Worm (Caenorhabditis elegans) whole organism, young adult: ENCODE measurements around the gene clec-25.

Experiments
- B0035.1 ChIP-seq: sonication (generic microtip); optimal IDR thresholded peaks from 2 replicates; lab custom pipeline; 2016; ENCODE audit warnings: missing genetic modification characterization, mild to moderate bottlenecking, missing compliant biosample characterization, missing genotype, missing genetic modification reagents
- C17E4.6 ChIP-seq: fragments of 200-800 bp; sonication (Bioruptor generic); IDR thresholded peaks from 2 replicates; pipeline ENCODE4 v1.3.6; 2022; ENCODE audit warnings: missing genetic modification reagents, missing genetic modification characterization, missing compliant biosample characterization
- D2030.7 ChIP-seq: fragments of 200-800 bp; sonication (Bioruptor generic); IDR thresholded peaks from 2 replicates; pipeline ENCODE4 v1.3.6; 2022; ENCODE audit warnings: missing genetic modification reagents, missing genetic modification characterization, missing compliant biosample characterization
- F23B12.7 ChIP-seq: sonication (generic microtip); optimal IDR thresholded peaks from 2 replicates; lab custom pipeline; 2017; ENCODE audit warnings: missing genetic modification characterization, mild to moderate bottlenecking, missing compliant biosample characterization, antibody characterized with exemption, moderate library complexity; ENCODE audit not compliant: insufficient read depth
- F39B2.1 ChIP-seq: fragments of 200-800 bp; sonication (Bioruptor generic); IDR thresholded peaks from 2 replicates; pipeline ENCODE4 v1.3.6; 2022; ENCODE audit warnings: missing genetic modification reagents, missing genetic modification characterization, missing compliant biosample characterization
- F52B5.7 ChIP-seq: sonication (generic microtip); optimal IDR thresholded peaks from 2 replicates; lab custom pipeline; 2016; ENCODE audit warnings: mild to moderate bottlenecking, missing genetic modification characterization, missing compliant biosample characterization
- F55B11.4 ChIP-seq: sonication (generic microtip); optimal IDR thresholded peaks from 2 replicates; lab custom pipeline; 2016; ENCODE audit warnings: missing compliant biosample characterization, missing genetic modification characterization, borderline replicate concordance; ENCODE audit not compliant: insufficient read depth
- F57A8.1 ChIP-seq: fragments of 200-800 bp; sonication (Bioruptor generic); optimal IDR thresholded peaks from 2 replicates; lab custom pipeline; 2018; ENCODE audit warnings: mild to moderate bottlenecking, missing genetic modification characterization, moderate library complexity, missing compliant biosample characterization
- Y56A3A.18 ChIP-seq: fragments of 200-800 bp; sonication (Bioruptor generic); IDR thresholded peaks from 2 replicates; pipeline ENCODE4 v1.3.6; 2022; ENCODE audit warnings: missing genetic modification reagents, missing genetic modification characterization, missing compliant biosample characterization
- Y79H2A.3 ChIP-seq: fragments of 200-800 bp; sonication (Bioruptor generic); conservative IDR thresholded peaks from 2 replicates; pipeline ENCODE4 v1.3.6; 2022; ENCODE audit warnings: missing genetic modification reagents, missing genetic modification characterization, missing compliant biosample characterization
- Y95B8A.8 ChIP-seq: fragments of 200-800 bp; sonication (Bioruptor generic); IDR thresholded peaks from 2 replicates; pipeline ENCODE4 v1.3.6; 2022; ENCODE audit warnings: missing genetic modification reagents, missing genetic modification characterization, missing compliant biosample characterization
- aptf-2 ChIP-seq: fragments of 200-800 bp; sonication (Bioruptor generic); conservative IDR thresholded peaks from 2 replicates; pipeline ENCODE4 v1.3.6; 2022; ENCODE audit warnings: missing genetic modification reagents, missing genetic modification characterization, missing compliant biosample characterization
- bed-2 ChIP-seq: fragments of 200-800 bp; sonication (Bioruptor generic); IDR thresholded peaks from 2 replicates; pipeline ENCODE4 v1.3.6; 2022; ENCODE audit warnings: missing genetic modification reagents, missing genetic modification characterization, missing compliant biosample characterization
- ccch-3 ChIP-seq: fragments of 200-800 bp; sonication (Bioruptor generic); optimal IDR thresholded peaks from 2 replicates; lab custom pipeline; 2018; ENCODE audit warnings: mild to moderate bottlenecking, missing genetic modification characterization, missing compliant biosample characterization
- ceh-27 ChIP-seq: fragments of 200-800 bp; sonication (Bioruptor generic); optimal IDR thresholded peaks from 2 replicates; lab custom pipeline; 2018; ENCODE audit warnings: mild to moderate bottlenecking, missing genetic modification characterization, moderate library complexity, missing compliant biosample characterization
- ceh-79 ChIP-seq: sonication (generic microtip); optimal IDR thresholded peaks from 2 replicates; lab custom pipeline; 2017; ENCODE audit warnings: mild to moderate bottlenecking, missing genetic modification characterization, missing compliant biosample characterization
- chd-7 ChIP-seq: sonication (generic microtip); optimal IDR thresholded peaks from 2 replicates; lab custom pipeline; 2016; ENCODE audit warnings: mild to moderate bottlenecking, missing genetic modification characterization, moderate library complexity, missing compliant biosample characterization
- dox-1 ChIP-seq: fragments of 200-800 bp; sonication (Bioruptor generic); IDR thresholded peaks from 2 replicates; pipeline ENCODE4 v1.3.6; 2022; ENCODE audit warnings: missing genetic modification reagents, missing genetic modification characterization, missing compliant biosample characterization
- efl-1 ChIP-seq: fragments of 150-350 bp; optimal IDR thresholded peaks from 2 replicates; lab custom pipeline; 2014; ENCODE audit warnings: missing biosample characterization, missing genetic modification reagents, missing genetic modification characterization
- egl-44 ChIP-seq: fragments of 200-800 bp; sonication (Bioruptor generic); IDR thresholded peaks from 2 replicates; pipeline ENCODE4 v1.3.6; 2022; ENCODE audit warnings: missing genetic modification reagents, missing genetic modification characterization, missing compliant biosample characterization
- ets-4 ChIP-seq: fragments of 200-800 bp; sonication (Bioruptor generic); optimal IDR thresholded peaks from 2 replicates; lab custom pipeline; 2018; ENCODE audit warnings: mild to moderate bottlenecking, missing genetic modification characterization, missing compliant biosample characterization
- gei-17 ChIP-seq: fragments of 200-800 bp; sonication (Bioruptor generic); optimal IDR thresholded peaks from 2 replicates; lab custom pipeline; 2018; ENCODE audit warnings: mild to moderate bottlenecking, missing genetic modification characterization, missing compliant biosample characterization
- hlh-26 ChIP-seq: fragments of 200-800 bp; sonication (Bioruptor generic); conservative IDR thresholded peaks from 2 replicates; pipeline ENCODE4 v1.3.6; 2022; ENCODE audit warnings: missing genetic modification reagents, missing genetic modification characterization, missing compliant biosample characterization
- hmg-1.2 ChIP-seq: fragments of 200-800 bp; sonication (Bioruptor generic); IDR thresholded peaks from 2 replicates; pipeline ENCODE4 v1.3.6; 2022; ENCODE audit warnings: missing genetic modification reagents, missing genetic modification characterization, missing compliant biosample characterization
- lag-1 ChIP-seq: fragments of 200-800 bp; sonication (Bioruptor generic); IDR thresholded peaks from 2 replicates; pipeline ENCODE4 v1.3.6; 2022; ENCODE audit warnings: missing genetic modification reagents, missing genetic modification characterization, missing compliant biosample characterization
- let-526 ChIP-seq: fragments of 200-800 bp; sonication (Bioruptor generic); IDR thresholded peaks from 2 replicates; pipeline ENCODE4 v1.3.6; 2022; ENCODE audit warnings: missing genetic modification reagents, missing genetic modification characterization, missing compliant biosample characterization
- let-607 ChIP-seq, 2 experiments: fragments of 200-800 bp in 1 of 2; sonication (Bioruptor generic) in 1 of 2; sonication (generic microtip) in 1 of 2; optimal IDR thresholded peaks; 2 replicates each; lab custom pipeline; 2016 to 2018; ENCODE audit warnings: mild to moderate bottlenecking in 2 of 2, missing compliant biosample characterization in 2 of 2, missing genetic modification characterization in 2 of 2, moderate library complexity in 2 of 2, missing genotype in 1 of 2
- lin-26 ChIP-seq: fragments of 200-800 bp; sonication (Bioruptor generic); IDR thresholded peaks from 2 replicates; pipeline ENCODE4 v1.3.6; 2022; ENCODE audit warnings: missing genetic modification reagents, missing genetic modification characterization, missing compliant biosample characterization
- lsl-1 ChIP-seq: fragments of 200-800 bp; sonication (Bioruptor generic); optimal IDR thresholded peaks from 2 replicates; lab custom pipeline; 2018; ENCODE audit warnings: mild to moderate bottlenecking, missing genetic modification characterization, moderate library complexity, missing compliant biosample characterization
- lsy-27 ChIP-seq: sonication (generic microtip); optimal IDR thresholded peaks from 2 replicates; lab custom pipeline; 2017; ENCODE audit warnings: missing genetic modification characterization, mild to moderate bottlenecking, missing compliant biosample characterization, antibody characterized with exemption, missing genotype, borderline replicate concordance; ENCODE audit not compliant: insufficient read depth
- mcd-1 ChIP-seq: fragments of 200-800 bp; sonication (Bioruptor generic); IDR thresholded peaks from 2 replicates; pipeline ENCODE4 v1.3.6; 2022; ENCODE audit warnings: missing genetic modification reagents, missing genetic modification characterization, missing compliant biosample characterization
- nfyb-1 ChIP-seq: fragments of 200-800 bp; sonication (Bioruptor generic); IDR thresholded peaks from 2 replicates; pipeline ENCODE4 v1.3.6; 2022; ENCODE audit warnings: missing genetic modification reagents, missing genetic modification characterization, missing compliant biosample characterization
- pbrm-1 ChIP-seq: fragments of 200-800 bp; sonication (Bioruptor generic); IDR thresholded peaks from 2 replicates; pipeline ENCODE4 v1.3.6; 2022; ENCODE audit warnings: missing genetic modification reagents, missing genetic modification characterization, missing compliant biosample characterization
- pha-4 ChIP-seq: fragments of 150-350 bp; sonication (generic microtip); optimal IDR thresholded peaks from 2 replicates; lab custom pipeline; 2014; ENCODE audit warnings: missing biosample characterization, missing genetic modification reagents, missing genetic modification characterization
- rcor-1 ChIP-seq: fragments of 200-800 bp; sonication (Bioruptor generic); IDR thresholded peaks from 2 replicates; pipeline ENCODE4 v1.3.6; 2022; ENCODE audit warnings: missing genetic modification reagents, missing genetic modification characterization, missing compliant biosample characterization
- snpc-1.1 ChIP-seq: sonication (generic microtip); optimal IDR thresholded peaks from 2 replicates; lab custom pipeline; 2017; ENCODE audit warnings: missing genetic modification characterization, mild to moderate bottlenecking, missing compliant biosample characterization, antibody characterized with exemption, moderate library complexity, missing genotype, missing genetic modification reagents; ENCODE audit not compliant: insufficient read depth
- snpc-1.3 ChIP-seq: sonication (generic microtip); optimal IDR thresholded peaks from 2 replicates; lab custom pipeline; 2017; ENCODE audit warnings: missing genetic modification characterization, mild to moderate bottlenecking, missing compliant biosample characterization, antibody characterized with exemption, moderate library complexity, missing genotype, missing genetic modification reagents; ENCODE audit not compliant: insufficient read depth
- somi-1 ChIP-seq: fragments of 200-800 bp; sonication (Bioruptor generic); optimal IDR thresholded peaks from 2 replicates; lab custom pipeline; 2018; ENCODE audit warnings: mild to moderate bottlenecking, missing genetic modification characterization, missing compliant biosample characterization
- sptf-2 ChIP-seq: fragments of 200-800 bp; sonication (Bioruptor generic); optimal IDR thresholded peaks from 2 replicates; lab custom pipeline; 2018; ENCODE audit warnings: mild to moderate bottlenecking, missing genetic modification characterization, missing compliant biosample characterization
- tlf-1 ChIP-seq: fragments of 200-800 bp; sonication (Bioruptor generic); optimal IDR thresholded peaks from 2 replicates; lab custom pipeline; 2018; ENCODE audit warnings: mild to moderate bottlenecking, missing genetic modification characterization, missing compliant biosample characterization
- unc-130 ChIP-seq: sonication (generic microtip); optimal IDR thresholded peaks from 2 replicates; lab custom pipeline; 2016; ENCODE audit warnings: missing genetic modification reagents, missing genetic modification characterization, missing compliant biosample characterization
- zfh-2 ChIP-seq: fragments of 200-800 bp; sonication (Bioruptor generic); conservative IDR thresholded peaks from 2 replicates; pipeline ENCODE4 v1.3.6; 2022; ENCODE audit warnings: missing genetic modification reagents, missing genetic modification characterization, missing compliant biosample characterization
- zim-3 ChIP-seq: sonication (generic microtip); optimal IDR thresholded peaks from 2 replicates; lab custom pipeline; 2017; ENCODE audit warnings: mild to moderate bottlenecking, missing genetic modification characterization, moderate library complexity, missing compliant biosample characterization
- ztf-18 ChIP-seq: sonication (generic microtip); optimal IDR thresholded peaks from 2 replicates; lab custom pipeline; 2016; ENCODE audit warnings: missing genotype, mild to moderate bottlenecking, missing genetic modification characterization, missing compliant biosample characterization
- ztf-26 ChIP-seq: sonication (generic microtip); optimal IDR thresholded peaks from 2 replicates; lab custom pipeline; 2017; ENCODE audit warnings: missing genetic modification characterization, missing compliant biosample characterization
- ztf-3 ChIP-seq: fragments of 200-800 bp; sonication (Bioruptor generic); optimal IDR thresholded peaks from 2 replicates; lab custom pipeline; 2018; ENCODE audit warnings: mild to moderate bottlenecking, missing genetic modification characterization, missing compliant biosample characterization

clec-25 gene

DNA sequence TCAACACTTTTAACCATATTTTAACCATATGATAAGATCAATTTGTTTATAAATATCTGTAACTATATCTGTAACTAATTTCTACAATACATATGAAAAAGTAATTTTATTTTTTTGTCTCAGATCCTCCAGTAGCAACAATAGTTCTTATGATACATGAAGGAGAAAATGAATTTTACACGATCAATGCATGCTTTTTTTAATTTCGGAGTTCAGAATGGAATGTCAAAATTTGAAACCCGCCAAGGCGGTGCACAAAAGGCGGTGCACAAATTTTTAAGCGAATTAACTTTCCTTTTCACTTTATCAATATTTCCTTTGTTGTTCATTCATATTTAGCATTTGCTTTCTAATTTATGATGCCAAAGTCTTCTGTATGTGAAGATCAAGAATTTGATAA, at the start of gene clec-25:
TSS of gene clec-25 (plus strand) at position 301 of the 400 bp plus-strand sequence.
- TF ChIP-seq hlh-26 (GFP tag; lab: Robert Waterston, UW), result no peak
- no peak for TF ChIP-seq ceh-79 (tag; lab: Kevin White, UChicago)
- TF ChIP-seq C17E4.6 (GFP tag; lab: Robert Waterston, UW), result no peak
- TF ChIP-seq sptf-2 (GFP tag; lab: Kevin White, UChicago), result no peak
- TF ChIP-seq Y95B8A.8, result no peak
- no peak for TF ChIP-seq tlf-1 (GFP tag; lab: Kevin White, UChicago)
- no peak for TF ChIP-seq B0035.1 (tag; lab: Kevin White, UChicago)
- no peak for TF ChIP-seq nfyb-1 (GFP tag; lab: Robert Waterston, UW)
- no peak for TF ChIP-seq mcd-1 (GFP tag; lab: Robert Waterston, UW)

DNA sequence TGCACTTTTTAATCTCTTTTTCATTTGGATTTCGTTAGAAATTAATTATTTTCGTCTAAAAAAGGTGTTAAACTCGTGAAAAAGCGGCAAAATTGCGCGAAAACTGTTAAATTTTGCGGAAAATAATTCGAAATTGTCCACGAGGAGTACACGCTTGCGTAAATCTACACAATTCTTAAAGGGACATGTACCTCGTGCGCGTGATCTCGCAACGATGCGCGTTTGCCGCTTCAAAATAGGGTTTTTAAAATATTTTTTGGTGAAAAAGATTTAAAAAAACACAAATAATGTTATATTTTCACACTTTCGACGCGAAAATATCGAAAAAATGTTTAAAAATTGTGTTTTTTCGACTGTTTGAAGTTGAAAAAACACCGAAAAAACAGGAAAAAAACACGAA, 49.7 kb upstream of the clec-25 start:
- TF ChIP-seq nfyb-1 (GFP tag; lab: Robert Waterston, UW), result no peak
- TF ChIP-seq pha-4 (tag; lab: Kevin White, UChicago), result no peak
- TF ChIP-seq ceh-27, result no peak
- no peak for TF ChIP-seq let-607 (tag; optimal IDR thresholded peaks at IDR 0.05; lab: Kevin White, UChicago)
- TF ChIP-seq zfh-2 (GFP tag; lab: Robert Waterston, UW), result no peak
- no peak for TF ChIP-seq unc-130 (GFP tag; lab: Kevin White, UChicago)
- TF ChIP-seq ztf-3 (GFP tag; lab: Kevin White, UChicago), result no peak
- TF ChIP-seq F23B12.7 (tag; lab: Kevin White, UChicago), result no peak
- no peak for TF ChIP-seq F55B11.4
- no peak for TF ChIP-seq lsy-27 (tag; lab: Kevin White, UChicago)
- TF ChIP-seq somi-1, result no peak
- peak; percentile 48 for TF ChIP-seq ztf-18
- TF ChIP-seq bed-2, result no peak
- TF ChIP-seq gei-17 (GFP tag; lab: Kevin White, UChicago), result no peak
- TF ChIP-seq dox-1 (GFP tag; lab: Robert Waterston, UW), result no peak
- no peak for TF ChIP-seq F39B2.1
- no peak for TF ChIP-seq hmg-1.2 (GFP tag; lab: Robert Waterston, UW)
- peak; percentile 59 for TF ChIP-seq efl-1 (GFP tag; lab: Kevin White, UChicago)
- no peak for TF ChIP-seq let-526
- no peak for TF ChIP-seq rcor-1 (GFP tag; lab: Robert Waterston, UW)
- no peak for TF ChIP-seq snpc-1.3
- TF ChIP-seq lin-26, result no peak
- TF ChIP-seq egl-44 (GFP tag; lab: Robert Waterston, UW), result no peak
- TF ChIP-seq D2030.7 (GFP tag; lab: Robert Waterston, UW), result peak; percentile 10; the same call in 1 of the 2 replicates
- no peak for TF ChIP-seq aptf-2 (GFP tag; lab: Robert Waterston, UW)
- no peak for TF ChIP-seq mcd-1 (GFP tag; lab: Robert Waterston, UW)
- no peak for TF ChIP-seq zim-3
- TF ChIP-seq ccch-3, result no peak
- no peak for TF ChIP-seq lag-1 (GFP tag; lab: Robert Waterston, UW)
- no peak for TF ChIP-seq pbrm-1 (GFP tag; lab: Robert Waterston, UW)
- TF ChIP-seq chd-7 (tag; lab: Kevin White, UChicago), result no peak
- no peak for TF ChIP-seq tlf-1 (GFP tag; lab: Kevin White, UChicago)
- peak; percentile 55 for TF ChIP-seq lsl-1
- TF ChIP-seq Y79H2A.3, result no peak
- TF ChIP-seq Y56A3A.18 (GFP tag; lab: Robert Waterston, UW), result no peak
- TF ChIP-seq F57A8.1, result no peak
- no peak for TF ChIP-seq ztf-26
- no peak for TF ChIP-seq ets-4 (GFP tag; lab: Kevin White, UChicago)
- no peak for TF ChIP-seq F52B5.7
- no peak for TF ChIP-seq snpc-1.1
